Worm (Caenorhabditis elegans) whole organism, late embryonic: ENCODE results near the gene ipla-3.

Experiments used
- C38D4.7 ChIP-seq: fragments of 200-800 bp; sonication (Bioruptor generic); optimal IDR thresholded peaks from 2 replicates; lab custom pipeline; 2018; ENCODE audit warnings: mild to moderate bottlenecking, missing genetic modification characterization, moderate library complexity, missing compliant biosample characterization
- K09A11.1 ChIP-seq: sonication (generic microtip); optimal IDR thresholded peaks from 2 replicates; lab custom pipeline; 2017; ENCODE audit warnings: antibody characterized with exemption, mild to moderate bottlenecking, missing genetic modification characterization, missing compliant biosample characterization; ENCODE audit not compliant: insufficient read depth
- T23F11.4 ChIP-seq: fragments of 200-800 bp; sonication (Bioruptor generic); optimal IDR thresholded peaks from 2 replicates; lab custom pipeline; 2018; ENCODE audit warnings: mild to moderate bottlenecking, missing genetic modification characterization, missing compliant biosample characterization
- Y22D7AL.16 ChIP-seq: sonication (generic microtip); optimal IDR thresholded peaks from 2 replicates; lab custom pipeline; 2016; ENCODE audit warnings: missing genetic modification characterization, missing compliant biosample characterization
- ahr-1 ChIP-seq: sonication (generic microtip); optimal IDR thresholded peaks from 2 replicates; lab custom pipeline; 2016; ENCODE audit warnings: missing genetic modification characterization, missing compliant biosample characterization
- ama-1 ChIP-seq: fragments of 150-350 bp; optimal IDR thresholded peaks from 2 replicates; lab custom pipeline; 2014
- ceh-14 ChIP-seq: sonication (generic microtip); optimal IDR thresholded peaks from 2 replicates; lab custom pipeline; 2016; ENCODE audit warnings: missing genotype, missing genetic modification characterization, missing compliant biosample characterization
- ceh-18 ChIP-seq: sonication (generic microtip); optimal IDR thresholded peaks from 2 replicates; lab custom pipeline; 2016; ENCODE audit warnings: missing genetic modification characterization, missing compliant biosample characterization
- ceh-19 ChIP-seq: fragments of 200-800 bp; sonication (Bioruptor generic); optimal IDR thresholded peaks from 2 replicates; lab custom pipeline; 2018; ENCODE audit warnings: mild to moderate bottlenecking, missing genetic modification characterization, missing compliant biosample characterization
- ceh-22 ChIP-seq: sonication (generic microtip); optimal IDR thresholded peaks from 2 replicates; lab custom pipeline; 2017; ENCODE audit warnings: missing biosample characterization, missing genetic modification characterization
- ceh-24 ChIP-seq: sonication (generic microtip); optimal IDR thresholded peaks from 2 replicates; lab custom pipeline; 2016; ENCODE audit warnings: mild to moderate bottlenecking, missing genetic modification characterization, missing compliant biosample characterization
- ceh-30 ChIP-seq: fragments of 150-350 bp; optimal IDR thresholded peaks from 2 replicates; lab custom pipeline; 2014; ENCODE audit warnings: missing biosample characterization, missing genetic modification characterization
- ceh-31 ChIP-seq: sonication (generic microtip); optimal IDR thresholded peaks from 2 replicates; lab custom pipeline; 2016; ENCODE audit warnings: missing genetic modification characterization, missing compliant biosample characterization
- ceh-45 ChIP-seq: fragments of 200-800 bp; sonication (Bioruptor generic); IDR thresholded peaks from 2 replicates; pipeline ENCODE4 v1.3.6; 2022; ENCODE audit warnings: missing genetic modification reagents, missing genetic modification characterization, missing compliant biosample characterization
- ceh-48 ChIP-seq: sonication (generic microtip); optimal IDR thresholded peaks from 2 replicates; lab custom pipeline; 2016; ENCODE audit warnings: missing genetic modification characterization, inconsistent platforms, missing compliant biosample characterization
- ceh-9 ChIP-seq: sonication (generic microtip); optimal IDR thresholded peaks from 2 replicates; lab custom pipeline; 2016; ENCODE audit warnings: mild to moderate bottlenecking, missing genetic modification characterization, inconsistent platforms, missing compliant biosample characterization
- che-1 ChIP-seq: sonication (generic microtip); optimal IDR thresholded peaks from 2 replicates; lab custom pipeline; 2016; ENCODE audit warnings: mild to moderate bottlenecking, missing genetic modification characterization, missing compliant biosample characterization
- dmd-4 ChIP-seq: sonication (generic microtip); optimal IDR thresholded peaks from 2 replicates; lab custom pipeline; 2016; ENCODE audit warnings: borderline replicate concordance, missing genetic modification characterization, missing compliant biosample characterization
- dve-1 ChIP-seq: sonication (generic microtip); optimal IDR thresholded peaks from 2 replicates; lab custom pipeline; 2017; ENCODE audit warnings: antibody characterized with exemption, mild to moderate bottlenecking, missing genetic modification characterization, missing compliant biosample characterization
- elt-4 ChIP-seq: sonication (generic microtip); optimal IDR thresholded peaks from 2 replicates; lab custom pipeline; 2016; ENCODE audit warnings: missing genetic modification characterization, missing compliant biosample characterization
- eyg-1 ChIP-seq: sonication (generic microtip); optimal IDR thresholded peaks from 2 replicates; lab custom pipeline; 2016; ENCODE audit warnings: missing genotype, missing genetic modification characterization, missing compliant biosample characterization
- fax-1 ChIP-seq: sonication (generic microtip); optimal IDR thresholded peaks from 2 replicates; lab custom pipeline; 2016; ENCODE audit warnings: missing genotype, missing genetic modification characterization, missing compliant biosample characterization
- fkh-6 ChIP-seq: sonication (generic microtip); optimal IDR thresholded peaks from 2 replicates; lab custom pipeline; 2016; ENCODE audit warnings: missing genetic modification characterization, missing compliant biosample characterization
- hlh-13 ChIP-seq: fragments of 200-800 bp; sonication (Bioruptor generic); optimal IDR thresholded peaks from 2 replicates; lab custom pipeline; 2018; ENCODE audit warnings: mild to moderate bottlenecking, missing genetic modification characterization, missing compliant biosample characterization
- hlh-30 ChIP-seq: sonication (generic microtip); optimal IDR thresholded peaks from 2 replicates; lab custom pipeline; 2017; ENCODE audit warnings: antibody characterized with exemption, missing genetic modification characterization, missing compliant biosample characterization; ENCODE audit not compliant: insufficient read depth
- hlh-6 ChIP-seq: sonication (generic microtip); optimal IDR thresholded peaks from 2 replicates; lab custom pipeline; 2016; ENCODE audit warnings: missing genotype, missing genetic modification characterization, missing compliant biosample characterization
- hlh-8 ChIP-seq: sonication (generic microtip); optimal IDR thresholded peaks from 2 replicates; lab custom pipeline; 2016; ENCODE audit warnings: missing genotype, missing genetic modification characterization, missing compliant biosample characterization
- lim-6 ChIP-seq: sonication (generic microtip); optimal IDR thresholded peaks from 2 replicates; lab custom pipeline; 2016; ENCODE audit warnings: missing genetic modification characterization, missing compliant biosample characterization
- madf-2 ChIP-seq: sonication (generic microtip); optimal IDR thresholded peaks from 2 replicates; lab custom pipeline; 2017; ENCODE audit warnings: missing genetic modification characterization, missing compliant biosample characterization
- mec-3 ChIP-seq: sonication (generic microtip); optimal IDR thresholded peaks from 2 replicates; lab custom pipeline; 2016; ENCODE audit warnings: borderline replicate concordance, missing genetic modification characterization, missing compliant biosample characterization
- nfya-1 ChIP-seq: sonication (generic microtip); optimal IDR thresholded peaks from 2 replicates; lab custom pipeline; 2017; ENCODE audit warnings: missing genetic modification characterization, mild to moderate bottlenecking, missing compliant biosample characterization, antibody characterized with exemption, moderate library complexity
- nhr-11 ChIP-seq: fragments of 150-350 bp; optimal IDR thresholded peaks from 2 replicates; lab custom pipeline; 2014; ENCODE audit warnings: missing biosample characterization, missing genetic modification characterization
- npax-4 ChIP-seq: sonication (generic microtip); optimal IDR thresholded peaks from 2 replicates; lab custom pipeline; 2016; ENCODE audit warnings: missing genetic modification characterization, missing compliant biosample characterization
- pag-3 ChIP-seq: sonication (generic microtip); optimal IDR thresholded peaks from 2 replicates; lab custom pipeline; 2016; ENCODE audit warnings: missing compliant biosample characterization, missing genetic modification characterization, borderline replicate concordance
- pqm-1 ChIP-seq: sonication (generic microtip); optimal IDR thresholded peaks from 2 replicates; lab custom pipeline; 2016; ENCODE audit warnings: missing genetic modification characterization, missing compliant biosample characterization
- pros-1 ChIP-seq: fragments of 150-350 bp; optimal IDR thresholded peaks from 2 replicates; lab custom pipeline; 2014; ENCODE audit warnings: missing biosample characterization, missing genetic modification reagents, missing genetic modification characterization
- ref-2 ChIP-seq: sonication (generic microtip); optimal IDR thresholded peaks from 2 replicates; lab custom pipeline; 2016; ENCODE audit warnings: missing genetic modification characterization, missing compliant biosample characterization
- sdc-2 ChIP-seq: sonication (generic microtip); optimal IDR thresholded peaks from 2 replicates; lab custom pipeline; 2016; ENCODE audit warnings: missing genotype, missing genetic modification characterization, missing compliant biosample characterization
- sox-2 ChIP-seq: fragments of 200-800 bp; sonication (Bioruptor generic); IDR thresholded peaks from 2 replicates; pipeline ENCODE4 v1.3.6; 2022; ENCODE audit warnings: missing genetic modification reagents, missing genetic modification characterization, missing compliant biosample characterization
- syd-9 ChIP-seq: sonication (generic microtip); optimal IDR thresholded peaks from 2 replicates; lab custom pipeline; 2016; ENCODE audit warnings: mild to moderate bottlenecking, missing genetic modification characterization, moderate library complexity, missing compliant biosample characterization
- tbx-7 ChIP-seq: sonication (generic microtip); optimal IDR thresholded peaks from 2 replicates; lab custom pipeline; 2016; ENCODE audit warnings: missing genotype, missing genetic modification characterization, missing compliant biosample characterization
- ttx-3 ChIP-seq: sonication (generic microtip); optimal IDR thresholded peaks from 2 replicates; lab custom pipeline; 2016; ENCODE audit warnings: missing genetic modification reagents, missing genetic modification characterization, missing compliant biosample characterization
- unc-3 ChIP-seq, 2 experiments: fragments of 200-800 bp in 1 of 2; sonication (Bioruptor generic) in 1 of 2; sonication (generic microtip) in 1 of 2; conservative IDR thresholded peaks in 1 of 2; optimal IDR thresholded peaks in 1 of 2; 2 replicates each; pipeline versions ENCODE4 v1.3.6 to Lab custom; 2016 to 2022; ENCODE audit warnings: missing compliant biosample characterization in 2 of 2, missing genetic modification characterization in 2 of 2, missing genetic modification reagents in 1 of 2
- unc-42 ChIP-seq: sonication (generic microtip); optimal IDR thresholded peaks from 2 replicates; lab custom pipeline; 2016; ENCODE audit warnings: missing genotype, missing genetic modification characterization, missing compliant biosample characterization
- unc-55 ChIP-seq: sonication (generic microtip); optimal IDR thresholded peaks from 2 replicates; lab custom pipeline; 2017; ENCODE audit warnings: missing biosample characterization, missing genetic modification reagents, missing genetic modification characterization
- zip-5 ChIP-seq: sonication (generic microtip); optimal IDR thresholded peaks from 2 replicates; lab custom pipeline; 2016; ENCODE audit warnings: missing genetic modification characterization, missing compliant biosample characterization
- ztf-16 ChIP-seq: sonication (generic microtip); optimal IDR thresholded peaks from 2 replicates; lab custom pipeline; 2017; ENCODE audit warnings: missing genetic modification characterization, missing compliant biosample characterization

The ipla-3 gene

DNA sequence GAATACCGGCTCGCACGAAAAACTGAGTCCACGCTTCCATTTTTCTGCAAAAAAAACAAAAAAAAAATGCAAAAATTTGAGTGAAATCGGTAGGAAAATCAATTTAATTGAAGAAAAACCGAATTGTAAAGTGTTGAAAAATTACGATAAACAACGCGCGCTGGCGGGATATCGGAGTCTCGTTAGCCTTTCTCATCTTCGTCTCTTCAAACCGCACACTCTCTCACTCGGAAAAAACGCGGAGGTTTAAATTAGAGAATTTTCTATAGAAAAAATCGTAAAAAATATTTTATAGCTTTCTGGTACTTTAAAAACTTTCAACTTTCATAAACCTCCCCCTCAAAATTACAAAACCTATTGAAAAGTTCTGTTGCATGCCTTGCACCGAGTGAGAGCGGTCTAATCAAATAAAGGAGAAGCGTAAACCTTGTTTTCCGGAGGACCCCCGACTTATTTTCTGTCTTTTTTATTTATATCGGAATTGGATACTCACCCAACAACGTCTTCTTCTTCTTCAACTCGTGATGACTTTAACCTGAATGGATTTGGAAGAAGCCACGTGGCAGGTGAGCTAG, 25.0 kb downstream of the ipla-3 start, which contains the start of the genes F53F8.5 and F53F8.6:
F53F8.5 (minus strand) TSS at position 52 of the 575 bp plus-strand sequence.
F53F8.6 (plus strand) TSS at position 230 of the 575 bp plus-strand sequence.
- TF ChIP-seq ceh-45 (GFP tag; lab: Robert Waterston, UW) = no peak
- TF ChIP-seq hlh-8 (tag; lab: Kevin White, UChicago) = no peak
- no peak for TF ChIP-seq tbx-7
- TF ChIP-seq che-1 = no peak
- no peak for TF ChIP-seq C38D4.7 (GFP tag; lab: Kevin White, UChicago)
- no peak for TF ChIP-seq npax-4
- TF ChIP-seq K09A11.1 = no peak
- peak; percentile 85 for TF ChIP-seq unc-42
- TF ChIP-seq hlh-30 (tag; lab: Kevin White, UChicago) = no peak
- no peak for TF ChIP-seq pros-1 (tag; lab: Kevin White, UChicago)
- peak; percentile 15 for TF ChIP-seq nfya-1 (tag; lab: Kevin White, UChicago)
- no peak for TF ChIP-seq Y22D7AL.16 (tag; lab: Kevin White, UChicago)
- no peak for TF ChIP-seq hlh-13 (GFP tag; lab: Kevin White, UChicago)
- no peak for TF ChIP-seq ama-1 (lab: Kevin White, UChicago)
- TF ChIP-seq unc-3 (GFP tag; conservative IDR thresholded peaks at IDR 0.05; lab: Robert Waterston, UW) = no peak
- no peak for TF ChIP-seq unc-3 (tag; optimal IDR thresholded peaks at IDR 0.05; lab: Kevin White, UChicago)
- no peak for TF ChIP-seq dve-1 (tag; lab: Kevin White, UChicago)
- no peak for TF ChIP-seq mec-3
- no peak for TF ChIP-seq madf-2 (tag; lab: Kevin White, UChicago)
- no peak for TF ChIP-seq syd-9 (tag; lab: Kevin White, UChicago)
- peak; percentile 0 for TF ChIP-seq ceh-31 (tag; lab: Kevin White, UChicago)
- no peak for TF ChIP-seq fkh-6 (tag; lab: Kevin White, UChicago)
- TF ChIP-seq ttx-3 (tag; lab: Kevin White, UChicago) = no peak
- TF ChIP-seq ceh-14 (tag; lab: Kevin White, UChicago) = no peak

DNA sequence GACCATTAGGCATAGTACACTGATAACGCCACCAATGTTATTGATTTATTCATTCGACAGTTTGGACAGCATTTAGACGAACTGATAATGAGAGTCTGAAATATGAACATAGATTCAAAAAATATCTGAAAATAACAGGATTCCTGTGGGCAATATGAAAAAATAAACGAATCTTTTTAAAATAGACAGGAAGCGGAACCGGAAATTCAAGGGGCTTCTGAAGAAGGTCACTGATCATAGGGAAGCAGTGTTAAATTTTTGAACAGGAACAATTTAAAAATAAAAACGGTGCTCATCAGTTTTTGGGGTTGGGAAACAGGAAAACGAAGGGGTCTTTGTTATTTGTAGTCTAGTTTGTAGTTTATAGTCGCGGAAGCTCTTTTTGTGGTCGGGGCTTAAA, 30.8 kb downstream of the ipla-3 start, which contains the start of gene F53F8.7:
F53F8.7 (minus strand) TSS at position 101 of the 400 bp plus-strand sequence.
- TF ChIP-seq pros-1 (tag; lab: Kevin White, UChicago) (no peak), dmd-4 (tag; lab: Kevin White, UChicago) (no peak)

DNA sequence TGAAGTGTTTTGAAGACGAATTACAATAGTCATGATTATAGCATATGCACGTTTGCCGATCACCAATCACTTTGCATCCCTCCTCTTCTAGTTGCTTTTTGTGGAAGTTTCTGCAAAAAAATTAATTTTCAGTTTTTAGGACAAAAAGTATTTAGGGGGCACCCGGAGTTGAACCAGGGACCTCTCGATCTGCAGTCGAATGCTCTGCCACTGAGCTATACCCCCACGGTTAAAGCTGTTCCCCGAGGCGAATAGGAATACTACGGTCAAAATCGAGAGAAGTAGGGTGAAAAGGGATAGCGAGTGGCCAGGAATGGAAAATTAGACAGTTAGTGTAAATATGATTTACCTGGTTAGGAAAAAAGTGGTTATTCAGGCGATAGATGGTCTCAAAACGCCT, 35.1 kb downstream of the ipla-3 start:
- TF ChIP-seq unc-55 (GFP tag; lab: Kevin White, UChicago) (no peak), ref-2 (tag; lab: Kevin White, UChicago) (peak; percentile 42), ceh-22 (tag; lab: Kevin White, UChicago) (no peak), ceh-48 (tag; lab: Kevin White, UChicago) (peak; percentile 15), madf-2 (tag; lab: Kevin White, UChicago) (peak; percentile 29), ceh-19 (peak; percentile 59), ceh-24 (no peak), che-1 (peak; percentile 65), unc-42 (no peak), nfya-1 (tag; lab: Kevin White, UChicago) (no peak), ceh-9 (no peak), ceh-14 (tag; lab: Kevin White, UChicago) (no peak), ahr-1 (tag; lab: Kevin White, UChicago) (no peak), ztf-16 (no peak), ceh-30 (tag; lab: Kevin White, UChicago) (no peak), T23F11.4 (GFP tag; lab: Kevin White, UChicago) (no peak), eyg-1 (tag; lab: Kevin White, UChicago) (no peak), pag-3 (tag; lab: Kevin White, UChicago) (no peak), nhr-11 (tag; lab: Kevin White, UChicago) (no peak), elt-4 (tag; lab: Kevin White, UChicago) (no peak), hlh-30 (tag; lab: Kevin White, UChicago) (no peak), dmd-4 (tag; lab: Kevin White, UChicago) (no peak), lim-6 (tag; lab: Kevin White, UChicago) (no peak), pqm-1 (tag; lab: Kevin White, UChicago) (no peak), zip-5 (tag; lab: Kevin White, UChicago) (peak; percentile 3), sdc-2 (tag; lab: Kevin White, UChicago) (peak; percentile 42), tbx-7 (no peak), ceh-18 (tag; lab: Kevin White, UChicago) (peak; percentile 13), fax-1 (tag; lab: Kevin White, UChicago) (peak; percentile 37), C38D4.7 (GFP tag; lab: Kevin White, UChicago) (peak; percentile 58), hlh-8 (tag; lab: Kevin White, UChicago) (no peak), hlh-6 (tag; lab: Kevin White, UChicago) (peak; percentile 62), sox-2 (GFP tag; lab: Robert Waterston, UW) (no peak)
